Worm (Caenorhabditis elegans): ENCODE data around the gene clec-144.

The clec-144 gene

DNA sequence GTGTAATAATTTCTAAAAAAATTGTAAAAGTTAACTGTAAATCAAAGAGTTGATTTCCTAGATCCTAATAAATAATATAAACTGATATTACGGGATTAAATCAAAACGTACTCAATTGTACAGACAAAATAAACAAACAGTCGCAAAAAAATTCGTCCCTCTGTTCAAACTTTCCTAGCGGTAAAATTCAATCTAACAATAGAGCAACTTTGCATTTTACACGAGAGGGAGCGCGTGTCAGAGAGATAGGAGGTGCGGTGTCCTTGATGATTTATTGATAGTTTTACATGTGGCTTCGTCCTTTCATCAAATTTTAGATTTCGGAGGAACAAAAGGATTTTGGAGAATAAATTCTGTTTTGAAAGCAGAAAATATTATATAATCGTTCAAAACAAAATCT is 1.8 kb downstream of the clec-144 start (continued):
- TF ChIP-seq unc-86 (tag; optimal IDR thresholded peaks at IDR 0.05) (no peak), hpl-2 (GFP tag; optimal IDR thresholded peaks at IDR 0.05) (no peak), blmp-1 (tag; optimal IDR thresholded peaks at IDR 0.05) (peak; percentile 64), ztf-4 (tag; optimal IDR thresholded peaks at IDR 0.05) (no peak), tbx-2 (tag; optimal IDR thresholded peaks at IDR 0.05) (no peak), ama-1 (optimal IDR thresholded peaks at IDR 0.05) (no peak), lin-14 (GFP tag; optimal IDR thresholded peaks at IDR 0.05) (peak; percentile 67), vab-15 (tag; optimal IDR thresholded peaks at IDR 0.05) (no peak), ceh-90 (tag; optimal IDR thresholded peaks at IDR 0.05) (no peak), ces-1 (GFP tag; optimal IDR thresholded peaks at IDR 0.05) (no peak), skn-1 (tag; optimal IDR thresholded peaks at IDR 0.05) (no peak), nhr-85 (tag) (peak; percentile 45), dpl-1 (GFP tag; optimal IDR thresholded peaks at IDR 0.05) (peak in 2 of 3 experiments; percentile 42 to 67), C04F5.9 (tag; optimal IDR thresholded peaks at IDR 0.05) (no peak), sox-4 (tag; optimal IDR thresholded peaks at IDR 0.05) (no peak), C34B4.2 (tag; optimal IDR thresholded peaks at IDR 0.05) (no peak), snu-23 (GFP tag; optimal IDR thresholded peaks at IDR 0.05) (peak; percentile 59), snpc-4 (tag; optimal IDR thresholded peaks at IDR 0.05) (no peak), ets-5 (GFP tag; IDR thresholded peaks at IDR 0.05) (no peak), nhr-90 (tag; optimal IDR thresholded peaks at IDR 0.05; ENCODE audit: poor library complexity) (peak; percentile 5), mdl-1 (tag; optimal IDR thresholded peaks at IDR 0.05) (peak in 1 of 2 experiments; percentile 65), hlh-4 (tag; optimal IDR thresholded peaks at IDR 0.05) (no peak), efl-1 (optimal IDR thresholded peaks at IDR 0.05) (peak; percentile 38 to 53), efl-1 (GFP tag; optimal IDR thresholded peaks at IDR 0.05 in 1 of 2) (peak; percentile 49 to 91), fkh-10 (GFP tag; optimal IDR thresholded peaks at IDR 0.05) (no peak), mef-2 (tag; optimal IDR thresholded peaks at IDR 0.05) (no peak), sup-37 (GFP tag; optimal IDR thresholded peaks at IDR 0.05) (no peak), lin-35 (GFP tag; optimal IDR thresholded peaks at IDR 0.05) (peak; percentile 27 to 84), lsy-2 (tag; optimal IDR thresholded peaks at IDR 0.05) (peak in 1 of 2 experiments; percentile 62), nhr-71 (tag; optimal IDR thresholded peaks at IDR 0.05) (peak; percentile 35), dsc-1 (tag; optimal IDR thresholded peaks at IDR 0.05) (no peak), nhr-77 (tag; optimal IDR thresholded peaks at IDR 0.05) (no peak), pag-3 (tag; optimal IDR thresholded peaks at IDR 0.05; ENCODE audit: borderline replicate concordance, insufficient read depth) (no peak), unc-130 (tag; optimal IDR thresholded peaks at IDR 0.05) (no peak)

- TF ChIP-seq elt-2 (tag; optimal IDR thresholded peaks at IDR 0.05) (no peak), jun-1 (tag; optimal IDR thresholded peaks at IDR 0.05) (no peak), ceh-90 (tag; optimal IDR thresholded peaks at IDR 0.05) (no peak)
Observed at ce11 chrII:11829920-11830319, 2.5 kb downstream of the clec-144 start, which contains the start of gene pes-5. TSS of gene pes-5 (minus strand) at chrII:11830020.

DNA sequence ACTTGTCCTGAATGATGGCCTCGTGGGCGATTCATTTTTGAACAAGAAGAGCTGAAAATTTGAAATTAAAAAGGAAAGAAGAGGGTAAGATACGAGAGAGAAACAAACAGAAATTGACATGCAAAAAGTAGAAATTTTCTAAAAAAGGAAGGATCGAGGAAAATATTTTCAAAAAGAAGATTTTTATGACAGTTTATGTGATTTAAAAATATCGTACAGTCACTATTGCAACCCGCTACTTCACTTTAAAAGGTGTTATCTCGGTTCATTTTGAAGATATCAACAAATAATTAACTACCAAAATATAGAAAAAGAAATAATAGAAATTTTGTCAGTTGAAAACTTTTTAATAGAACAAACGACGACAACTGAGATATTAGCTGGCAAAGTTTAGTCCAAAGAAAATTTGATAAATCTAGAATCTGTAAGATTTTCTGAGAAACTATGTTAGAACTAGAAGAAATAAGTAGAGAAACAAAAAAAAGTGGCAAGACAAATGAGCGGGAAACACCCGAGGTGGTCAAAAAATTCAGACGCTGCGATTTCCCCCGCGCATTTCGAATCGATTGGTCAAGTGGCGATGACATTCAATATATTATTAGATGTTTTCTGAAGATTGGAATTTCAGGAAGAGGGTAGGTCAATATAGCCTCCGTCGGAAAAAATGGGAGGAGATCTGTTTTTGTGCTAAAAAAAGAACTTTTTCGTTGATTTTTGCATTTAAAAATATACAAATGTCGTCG is 8.6 kb downstream of the clec-144 start, which contains the start of gene Y6D1A.1:
Y6D1A.1 (minus strand) TSS at position 51 of the 743 bp plus-strand sequence.
- TF ChIP-seq unc-130 (tag; optimal IDR thresholded peaks at IDR 0.05) (no peak), efl-1 (optimal IDR thresholded peaks at IDR 0.05) (no peak), efl-1 (GFP tag; optimal IDR thresholded peaks at IDR 0.05 in 1 of 2) (peak in 1 of 2 experiments; percentile 45)

ce11 chrII:11819824-11820223 is 12.6 kb downstream of the clec-144 start, which contains the start of gene Y6D1A.2:
TSS of gene Y6D1A.2 (minus strand) at chrII:11819924.
- peak; percentile 17 for TF ChIP-seq blmp-1 (tag; optimal IDR thresholded peaks at IDR 0.05)
- peak; percentile 66 for TF ChIP-seq nhr-85 (tag)
- no peak for TF ChIP-seq ces-1 (GFP tag; optimal IDR thresholded peaks at IDR 0.05)
